Fruit fly (Drosophila melanogaster): ENCODE measurements around the gene CG14309.

Gene CG14309

DNA sequence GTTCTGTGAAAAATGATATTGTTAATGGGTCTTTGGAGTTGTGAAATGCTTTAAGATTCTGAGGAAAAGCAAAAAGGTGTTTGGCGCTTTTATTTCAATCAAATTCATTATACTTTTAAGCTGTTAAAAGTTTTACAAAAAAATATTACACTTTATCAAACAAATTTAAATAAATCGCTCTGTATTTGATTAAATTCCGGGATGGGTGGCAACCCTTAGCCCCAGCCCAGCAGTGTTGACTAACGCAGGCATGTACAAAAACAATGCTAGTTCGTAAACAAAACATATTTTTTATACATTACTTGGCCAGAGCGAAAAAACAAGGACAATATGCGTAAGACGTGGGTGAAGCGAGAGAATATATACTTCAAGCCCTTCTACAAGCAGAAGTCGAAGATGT lies 19.8 kb upstream of the CG14309 start, which contains the start of gene CG7685 (continued):
- no peak for TF ChIP-seq CG11902 (GFP tag; optimal IDR thresholded peaks at IDR 0.05)

DNA sequence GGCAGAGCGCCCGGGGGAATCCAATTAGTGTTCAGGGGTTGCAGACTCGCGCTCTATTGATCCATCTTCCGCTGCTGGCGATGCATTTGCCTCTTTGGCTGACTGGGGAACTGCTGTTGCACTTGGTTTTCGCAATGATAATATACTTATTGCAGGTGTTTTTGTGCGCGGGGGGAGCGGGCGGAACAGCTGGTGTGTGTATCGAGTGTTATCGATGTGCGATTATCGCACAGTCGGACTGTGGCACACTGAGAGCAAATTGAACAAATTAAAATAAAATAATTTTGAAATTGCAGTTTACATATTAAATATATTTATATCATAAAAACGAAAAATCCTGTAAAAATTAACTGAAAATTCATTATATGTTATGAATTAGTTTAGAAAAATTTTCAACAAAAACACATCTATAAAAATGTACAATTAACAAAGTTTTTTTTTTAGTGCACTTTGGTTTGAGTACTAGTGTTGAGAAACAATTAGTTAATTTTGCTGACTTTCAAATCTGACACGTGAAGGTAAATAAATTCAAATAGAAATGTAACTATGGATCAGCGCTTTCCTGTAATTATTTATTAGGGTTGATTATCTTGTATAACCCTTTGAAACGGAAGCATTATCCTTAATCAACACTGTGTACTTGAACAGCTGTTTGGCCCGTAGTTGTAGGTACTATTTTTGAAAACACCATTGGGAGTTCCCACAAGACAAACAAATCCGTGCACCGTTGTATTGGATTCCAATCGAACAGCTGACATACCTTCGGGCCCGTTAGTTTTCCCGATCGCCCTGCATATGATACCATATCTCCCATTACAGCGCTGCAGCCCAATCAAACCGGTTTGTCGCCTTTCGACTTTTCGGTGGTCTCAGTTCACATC lies 17.9 kb upstream of the CG14309 start, which contains the start of the genes Wdr37 and koko:
TSS of gene Wdr37 (minus strand) at position 168 of the 881 bp plus-strand sequence.
TSS of gene koko (plus strand) at position 478 of the 881 bp plus-strand sequence.
- TF ChIP-seq svp (GFP tag) (peak; percentile 96), CG9139 (GFP tag; optimal IDR thresholded peaks at IDR 0.05) (peak; percentile 89), CG31627 (GFP tag; optimal IDR thresholded peaks at IDR 0.05) (peak; percentile 89), cyc (GFP tag; optimal IDR thresholded peaks at IDR 0.05) (peak; percentile 94), achi (GFP tag; optimal IDR thresholded peaks at IDR 0.05) (peak; percentile 95), lz (GFP tag; optimal IDR thresholded peaks at IDR 0.05) (peak; percentile 89), vri (GFP tag; optimal IDR thresholded peaks at IDR 0.05) (peak; percentile 86), CG32006 (GFP tag; optimal IDR thresholded peaks at IDR 0.05) (peak; percentile 96), spab (GFP tag; optimal IDR thresholded peaks at IDR 0.05) (peak; percentile 87), Hr39 (GFP tag; optimal IDR thresholded peaks at IDR 0.05) (peak; percentile 82), CG8319 (GFP tag; optimal IDR thresholded peaks at IDR 0.05) (peak; percentile 93), CG11902 (GFP tag; optimal IDR thresholded peaks at IDR 0.05) (peak; percentile 90), CG3919 (GFP tag; optimal IDR thresholded peaks at IDR 0.05) (peak; percentile 95), pdm3 (GFP tag; optimal IDR thresholded peaks at IDR 0.05) (peak; percentile 91), CG10631 (GFP tag; optimal IDR thresholded peaks at IDR 0.05) (peak; percentile 98), CG8632 (GFP tag; optimal IDR thresholded peaks at IDR 0.05) (peak; percentile 96), Blimp-1 (GFP tag; optimal IDR thresholded peaks at IDR 0.05) (peak; percentile 83), topi (GFP tag; optimal IDR thresholded peaks at IDR 0.05) (peak; percentile 89), CG16779 (tag; optimal IDR thresholded peaks at IDR 0.05) (peak; percentile 85), CG6792 (GFP tag; optimal IDR thresholded peaks at IDR 0.05) (peak; percentile 94), Lpt (GFP tag; optimal IDR thresholded peaks at IDR 0.05) (peak; percentile 96), CG3032 (tag; optimal IDR thresholded peaks at IDR 0.05) (peak; percentile 98), Eip78C (GFP tag) (peak; percentile 98), fkh (GFP tag; optimal IDR thresholded peaks at IDR 0.05) (peak; percentile 79), CG1621 (tag; optimal IDR thresholded peaks at IDR 0.05) (peak; percentile 82), Sox14 (GFP tag; optimal IDR thresholded peaks at IDR 0.05) (peak; percentile 90), salr (GFP tag; optimal IDR thresholded peaks at IDR 0.05) (peak; percentile 43 to 96), CG6808 (GFP tag; optimal IDR thresholded peaks at IDR 0.05) (peak; percentile 72), OdsH (GFP tag; optimal IDR thresholded peaks at IDR 0.05) (peak; percentile 97), Sox15 (GFP tag; optimal IDR thresholded peaks at IDR 0.05) (peak; percentile 90), net (GFP tag; optimal IDR thresholded peaks at IDR 0.05) (peak; percentile 93), CG6854 (GFP tag; optimal IDR thresholded peaks at IDR 0.05) (peak; percentile 65), CG8119 (GFP tag; IDR thresholded peaks at IDR 0.05) (peak; percentile 98), fd85E (GFP tag; optimal IDR thresholded peaks at IDR 0.05) (peak; percentile 78), dac (GFP tag; optimal IDR thresholded peaks at IDR 0.05) (peak; percentile 78), Eip75B (GFP tag; optimal IDR thresholded peaks at IDR 0.05) (peak; percentile 92), Sox102F (GFP tag; optimal IDR thresholded peaks at IDR 0.05) (peak; percentile 89), Gug (GFP tag; IDR thresholded peaks at IDR 0.05) (peak; percentile 98), CG11294 (GFP tag; IDR thresholded peaks at IDR 0.05) (peak; percentile 96), dsx (GFP tag; optimal IDR thresholded peaks at IDR 0.05; ENCODE audit: poor library complexity, severe bottlenecking) (peak; percentile 94), esn (GFP tag; optimal IDR thresholded peaks at IDR 0.05) (peak; percentile 96), CG10669 (GFP tag; optimal IDR thresholded peaks at IDR 0.05) (peak; percentile 93), CG6163 (GFP tag; IDR thresholded peaks at IDR 0.05) (peak; percentile 96), CG15336 (GFP tag; IDR thresholded peaks at IDR 0.05) (peak; percentile 98), Ets96B (tag; optimal IDR thresholded peaks at IDR 0.05) (peak; percentile 98), CG7368 (GFP tag; optimal IDR thresholded peaks at IDR 0.05) (peak; percentile 86), CG6276 (GFP tag; optimal IDR thresholded peaks at IDR 0.05) (peak; percentile 85), acj6 (GFP tag; optimal IDR thresholded peaks at IDR 0.05) (peak; percentile 96)

Measured in whole organism, prepupa.